Worm (Caenorhabditis elegans): ENCODE measurements around the gene Y54G11A.17.

DNA sequence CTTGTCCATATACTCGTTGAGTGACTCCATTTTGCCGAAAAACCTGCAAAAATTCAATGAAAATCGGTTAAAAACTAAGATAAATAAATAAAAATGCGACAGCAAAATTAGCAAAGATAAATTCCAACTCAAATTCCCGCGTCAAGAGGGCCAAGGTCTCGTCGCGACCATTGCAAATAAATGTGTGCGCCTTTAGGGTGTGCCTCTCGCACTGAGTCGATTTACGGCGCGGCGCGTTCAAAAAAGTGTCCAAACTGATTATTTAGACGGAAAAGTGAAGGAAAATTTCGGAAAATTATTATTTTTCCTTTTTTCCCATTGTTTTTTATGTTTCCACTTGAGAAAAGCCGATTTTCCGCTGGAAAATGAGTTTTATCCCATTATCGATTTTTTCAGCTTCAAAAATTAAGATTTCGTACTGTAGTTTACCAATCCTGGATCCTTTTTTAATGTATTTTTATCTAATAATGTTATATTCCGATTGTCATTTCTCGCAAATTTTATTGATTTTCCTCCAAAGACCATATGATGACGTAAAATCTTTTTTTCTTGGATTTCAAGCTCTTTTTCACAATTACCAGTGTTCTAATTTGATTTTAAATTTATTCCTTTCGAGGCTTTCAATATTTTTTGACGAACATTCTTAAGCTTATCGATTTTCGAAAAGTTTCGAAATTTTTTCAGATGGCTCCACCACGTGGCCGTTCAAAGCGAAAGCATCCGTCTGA is 41.0 kb upstream of the Y54G11A.17 start, which contains the start of the genes kbp-3 and nurf-1:
- no peak for TF ChIP-seq ztf-29 (GFP tag; IDR thresholded peaks at IDR 0.05)
- no peak for TF ChIP-seq med-1 (GFP tag; optimal IDR thresholded peaks at IDR 0.05; ENCODE audit: insufficient read depth)
